Fruit fly (Drosophila melanogaster): ENCODE measurements around the gene CG12111.

CG12111 gene

DNA sequence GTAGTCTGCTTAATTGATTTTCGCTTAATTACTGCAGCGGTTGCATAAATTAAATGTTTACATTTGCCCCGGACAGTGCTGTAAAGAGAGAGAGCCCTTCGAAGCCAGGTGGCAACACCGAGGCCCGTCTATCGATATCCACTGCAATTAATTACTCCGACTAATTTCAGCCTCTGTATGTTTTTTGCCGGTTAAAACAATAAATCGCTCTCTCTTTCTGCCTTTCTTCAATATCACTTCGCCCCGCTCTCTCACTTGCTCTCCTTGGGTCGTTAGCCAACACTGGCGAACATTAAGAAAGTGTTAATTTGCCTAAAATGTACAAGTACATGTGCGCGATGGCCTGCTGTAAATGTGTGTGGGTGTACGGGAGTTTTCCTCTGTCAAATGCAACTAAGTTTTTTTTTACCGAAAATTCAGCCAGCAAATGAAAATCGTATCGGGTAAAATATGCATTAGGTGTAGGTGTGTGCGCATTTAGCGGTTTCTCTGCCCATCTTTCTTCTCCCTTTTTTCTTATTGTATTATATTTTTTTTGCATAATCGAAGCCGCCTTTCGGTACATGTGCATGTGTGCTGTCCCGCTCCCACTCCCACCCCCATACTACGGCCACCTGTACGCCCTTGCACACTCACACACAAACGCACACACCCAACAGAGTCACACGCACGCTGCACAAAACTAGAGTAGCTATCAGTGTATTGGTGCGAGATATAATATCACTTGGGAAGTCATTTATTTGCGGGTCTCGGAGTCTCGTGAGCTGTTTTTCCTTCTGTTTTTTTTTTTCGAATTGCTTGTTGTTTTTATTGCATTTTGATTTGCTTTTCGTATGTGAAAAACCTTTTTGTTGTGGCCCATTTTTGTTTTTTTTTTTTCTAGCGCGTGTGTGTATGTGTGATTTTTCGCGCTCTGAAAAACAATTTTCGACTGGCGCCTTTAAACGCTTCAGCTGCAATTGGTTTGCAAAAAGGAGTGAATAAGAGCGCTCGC, 9.0 kb downstream of the CG12111 start (continued):
- no peak for TF ChIP-seq pan (optimal IDR thresholded peaks at IDR 0.05)
- no peak for TF ChIP-seq pan (GFP tag; optimal IDR thresholded peaks at IDR 0.05 in 1 of 2, IDR thresholded peaks at IDR 0.05 in 1 of 2)
- TF ChIP-seq CG15514 (GFP tag; optimal IDR thresholded peaks at IDR 0.05) = peak; percentile 60
- TF ChIP-seq sug (tag; optimal IDR thresholded peaks at IDR 0.05) = peak; percentile 33

DNA sequence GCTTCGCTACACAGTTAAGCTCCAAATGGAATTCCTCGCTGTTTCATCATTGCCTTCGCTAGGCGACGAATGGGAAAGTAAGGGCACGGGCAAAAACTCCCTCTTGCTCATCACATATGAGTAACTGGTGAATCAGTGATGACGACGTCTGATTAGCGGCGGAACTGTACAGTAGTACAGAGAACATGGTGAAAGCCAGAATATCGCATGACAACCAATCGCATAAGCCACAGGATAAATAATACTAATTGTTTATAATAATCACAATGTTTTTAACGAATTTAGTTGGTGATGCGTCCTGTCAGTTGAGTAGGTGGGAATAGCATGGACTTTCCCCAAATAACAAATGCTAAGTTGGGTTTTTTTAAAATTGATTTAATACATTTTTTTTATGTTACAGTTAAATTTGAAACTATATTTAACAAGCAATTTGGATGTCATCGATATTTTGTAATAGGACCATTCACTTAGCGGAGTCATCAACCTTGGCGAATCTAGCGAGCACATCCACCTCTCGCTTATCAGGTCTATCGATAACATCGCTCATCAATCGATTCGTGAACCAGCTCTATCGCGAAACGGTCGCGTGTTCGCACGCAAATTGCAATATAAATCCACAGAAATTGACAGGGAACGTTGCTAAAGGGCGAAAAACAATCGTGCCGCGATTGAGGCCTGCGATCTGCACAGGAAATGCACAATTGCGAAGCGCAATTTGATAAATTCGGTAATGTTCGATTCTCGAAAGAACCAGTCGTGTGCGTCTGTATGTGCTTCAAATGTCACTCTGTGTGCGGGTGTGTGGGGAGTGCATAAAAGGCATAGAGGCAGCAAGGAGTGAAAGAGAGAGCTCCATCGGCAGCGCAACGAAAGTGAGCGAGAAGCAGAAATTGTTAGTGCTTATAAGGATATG, 10.4 kb downstream of the CG12111 start, which contains the start of the genes CG12112 and Trf4-1:
CG12112 (minus strand) TSS at position 106 of the 913 bp plus-strand sequence.
Trf4-1 (plus strand) TSS at position 236 of the 913 bp plus-strand sequence.
- peak; percentile 66 for TF ChIP-seq pros (GFP tag; optimal IDR thresholded peaks at IDR 0.05)
- no peak for TF ChIP-seq tup (GFP tag; optimal IDR thresholded peaks at IDR 0.05)
- no peak for TF ChIP-seq CG16779 (GFP tag; IDR thresholded peaks at IDR 0.05)
- peak; percentile 52 for TF ChIP-seq CG8924 (tag; optimal IDR thresholded peaks at IDR 0.05)
- peak; percentile 75 for TF ChIP-seq cg (GFP tag; optimal IDR thresholded peaks at IDR 0.05)
- peak; percentile 12 for TF ChIP-seq nerfin-1 (tag; optimal IDR thresholded peaks at IDR 0.05)
- peak; percentile 86 for TF ChIP-seq CG1832 (GFP tag; optimal IDR thresholded peaks at IDR 0.05)
- TF ChIP-seq CG1792 (GFP tag; optimal IDR thresholded peaks at IDR 0.05) = no peak
- TF ChIP-seq CG12155 (GFP tag; optimal IDR thresholded peaks at IDR 0.05) = peak; percentile 55
- TF ChIP-seq esg (GFP tag; conservative IDR thresholded peaks at IDR 0.05) = no peak
- peak; percentile 69 for TF ChIP-seq row (GFP tag; IDR thresholded peaks at IDR 0.05)
- TF ChIP-seq dm (GFP tag; optimal IDR thresholded peaks at IDR 0.05) = peak; percentile 81
- no peak for TF ChIP-seq CG11456 (GFP tag; IDR thresholded peaks at IDR 0.05)
- TF ChIP-seq Doc3 (GFP tag; IDR thresholded peaks at IDR 0.05; ENCODE audit: partially characterized antibody) = peak; percentile 54; the same call in 2 of the 3 replicates
- peak; percentile 20 for TF ChIP-seq CG17186 (GFP tag; optimal IDR thresholded peaks at IDR 0.05)
- TF ChIP-seq mam (GFP tag; optimal IDR thresholded peaks at IDR 0.05) = peak; percentile 11
- TF ChIP-seq YL-1 (GFP tag; optimal IDR thresholded peaks at IDR 0.05) = peak; percentile 56
- peak; percentile 94 for TF ChIP-seq Dref (GFP tag; IDR thresholded peaks at IDR 0.05)
- TF ChIP-seq Hsf (GFP tag; optimal IDR thresholded peaks at IDR 0.05) = peak; percentile 19
- no peak for TF ChIP-seq yki (optimal IDR thresholded peaks at IDR 0.05)
- no peak for TF ChIP-seq CHES-1-like (GFP tag; optimal IDR thresholded peaks at IDR 0.05)
- no peak for TF ChIP-seq Ssrp (tag; optimal IDR thresholded peaks at IDR 0.05)
- no peak for TF ChIP-seq CG15011 (GFP tag; optimal IDR thresholded peaks at IDR 0.05)
- TF ChIP-seq pita (GFP tag; optimal IDR thresholded peaks at IDR 0.05) = peak; percentile 80
- TF ChIP-seq Max (GFP tag; optimal IDR thresholded peaks at IDR 0.05) = peak; percentile 31
- TF ChIP-seq CG7928 (GFP tag; optimal IDR thresholded peaks at IDR 0.05) = peak; percentile 10
- no peak for TF ChIP-seq CG18262 (tag; optimal IDR thresholded peaks at IDR 0.05)
- TF ChIP-seq CG31441 (GFP tag; IDR thresholded peaks at IDR 0.05) = peak; percentile 35; the same call in 1 of the 2 replicates
- TF ChIP-seq lola (GFP tag; optimal IDR thresholded peaks at IDR 0.05) = peak in 1 of 3 experiments; percentile 24
- TF ChIP-seq D (optimal IDR thresholded peaks at IDR 0.05) = peak; percentile 14
- no peak for TF ChIP-seq D (GFP tag; optimal IDR thresholded peaks at IDR 0.05)
- TF ChIP-seq Usf (GFP tag; optimal IDR thresholded peaks at IDR 0.05) = no peak
- TF ChIP-seq CoRest (tag; optimal IDR thresholded peaks at IDR 0.05) = peak; percentile 37
- TF ChIP-seq abd-A (tag; optimal IDR thresholded peaks at IDR 0.05) = peak; percentile 66
- TF ChIP-seq Dek (tag; optimal IDR thresholded peaks at IDR 0.05) = peak; percentile 3
- TF ChIP-seq CG4328 (GFP tag; optimal IDR thresholded peaks at IDR 0.05) = no peak
- TF ChIP-seq tio (GFP tag; optimal IDR thresholded peaks at IDR 0.05) = peak; percentile 1
- peak; percentile 76 for TF ChIP-seq CG13287 (GFP tag; IDR thresholded peaks at IDR 0.05; ENCODE audit: partially characterized antibody)
- TF ChIP-seq sug (tag; optimal IDR thresholded peaks at IDR 0.05) = peak; percentile 24
- peak; percentile 31 for TF ChIP-seq zen (tag; optimal IDR thresholded peaks at IDR 0.05)
- TF ChIP-seq ase (GFP tag; IDR thresholded peaks at IDR 0.05) = no peak

All from whole organism, embryonic.